Worm (Caenorhabditis elegans): Measurements from ENCODE around the gene hot-9.
"Not testable (repeated sequence)": the region's sequence is repeated elsewhere in the genome, so short reads cannot be mapped to it uniquely, and the experiment has no call there.

The hot-9 gene

ce11 chrIV:5070593-5070992 is 25.3 kb upstream of the hot-9 start, which contains the start of gene C02B10.6:
Gene C02B10.6 (plus strand): TSS chrIV:5070893.
- not testable (repeated sequence) for TF ChIP-seq him-1, W03F9.2, dao-5 (tag; optimal IDR thresholded peaks at IDR 0.05)

ce11 chrIV:5068541-5068940 is 23.3 kb upstream of the hot-9 start, which contains the start of the genes R13H9.6 and rmd-6:
Gene R13H9.6 (minus strand): TSS chrIV:5068641.
Gene rmd-6 (plus strand): TSS chrIV:5068845.
- not testable (repeated sequence) for TF ChIP-seq W03F9.2, dao-5, him-1 (tag; optimal IDR thresholded peaks at IDR 0.05)

ce11 chrIV:5066887-5067286 is 21.6 kb upstream of the hot-9 start, which contains the start of gene ttbk-2.2:
Gene ttbk-2.2 (minus strand): TSS chrIV:5066987.
- not testable (repeated sequence) for TF ChIP-seq dao-5, W03F9.2, him-1 (tag; optimal IDR thresholded peaks at IDR 0.05)

- TF ChIP-seq him-1, dao-5, W03F9.2 (tag; optimal IDR thresholded peaks at IDR 0.05): not testable (repeated sequence)
These were observed 19.7 kb upstream of the hot-9 start, which contains the start of gene msp-53 for ce11 chrIV:5064961-5065360. Gene msp-53 (minus strand): TSS chrIV:5065061.

ce11 chrIV:5063297-5063696 is 18.0 kb upstream of the hot-9 start:
- TF ChIP-seq W03F9.2 (tag; optimal IDR thresholded peaks at IDR 0.05) (no peak), dao-5 (tag; optimal IDR thresholded peaks at IDR 0.05) (no peak), him-1 (tag; optimal IDR thresholded peaks at IDR 0.05) (no peak)

ce11 chrIV:5062278-5062677 is 17.0 kb upstream of the hot-9 start, which contains the start of gene msp-57:
Gene msp-57 (plus strand): TSS chrIV:5062578.
- not testable (repeated sequence) for TF ChIP-seq him-1, dao-5, W03F9.2 (tag; optimal IDR thresholded peaks at IDR 0.05)

ce11 chrIV:5060984-5061383 is 15.7 kb upstream of the hot-9 start, which contains the start of gene C09B9.7:
Gene C09B9.7 (minus strand): TSS chrIV:5061084.
- TF ChIP-seq him-1 (tag; optimal IDR thresholded peaks at IDR 0.05) (no peak), W03F9.2 (tag; optimal IDR thresholded peaks at IDR 0.05) (no peak), dao-5 (tag; optimal IDR thresholded peaks at IDR 0.05) (no peak)

ce11 chrIV:5055964-5056588 is 10.8 kb upstream of the hot-9 start, which contains the start of gene msp-55:
Gene msp-55 (minus strand): TSS chrIV:5056014.
- no peak for TF ChIP-seq dao-5 (tag; optimal IDR thresholded peaks at IDR 0.05)
- no peak for TF ChIP-seq him-1 (tag; optimal IDR thresholded peaks at IDR 0.05)
- TF ChIP-seq W03F9.2 (tag; optimal IDR thresholded peaks at IDR 0.05), result no peak

ce11 chrIV:5054297-5054696 is 9.0 kb upstream of the hot-9 start:
- TF ChIP-seq him-1 (tag; optimal IDR thresholded peaks at IDR 0.05), result no peak
- TF ChIP-seq dao-5 (tag; optimal IDR thresholded peaks at IDR 0.05), result no peak
- no peak for TF ChIP-seq W03F9.2 (tag; optimal IDR thresholded peaks at IDR 0.05)

ce11 chrIV:5038744-5039143 is 6.5 kb downstream of the hot-9 start:
- TF ChIP-seq dao-5 (tag; optimal IDR thresholded peaks at IDR 0.05) (peak; percentile 66), W03F9.2 (tag; optimal IDR thresholded peaks at IDR 0.05) (no peak), him-1 (tag; optimal IDR thresholded peaks at IDR 0.05) (peak; percentile 17)

- TF ChIP-seq dao-5 (tag; optimal IDR thresholded peaks at IDR 0.05) (no peak), him-1 (tag; optimal IDR thresholded peaks at IDR 0.05) (no peak), W03F9.2 (tag; optimal IDR thresholded peaks at IDR 0.05) (no peak)
These were observed 7.8 kb downstream of the hot-9 start, which contains the start of gene C09B9.1 for ce11 chrIV:5037489-5037888. Gene C09B9.1 (plus strand): TSS chrIV:5037789.

- TF ChIP-seq W03F9.2 (tag; optimal IDR thresholded peaks at IDR 0.05) (no peak), him-1 (tag; optimal IDR thresholded peaks at IDR 0.05) (no peak), dao-5 (tag; optimal IDR thresholded peaks at IDR 0.05) (no peak)
These were observed 12.0 kb downstream of the hot-9 start, which contains the start of gene C09B9.4 for ce11 chrIV:5033276-5033675. Gene C09B9.4 (minus strand): TSS chrIV:5033376.

- no peak for TF ChIP-seq him-1 (tag; optimal IDR thresholded peaks at IDR 0.05)
- TF ChIP-seq dao-5 (tag; optimal IDR thresholded peaks at IDR 0.05), result no peak
- no peak for TF ChIP-seq W03F9.2 (tag; optimal IDR thresholded peaks at IDR 0.05)
These were observed 13.9 kb downstream of the hot-9 start for ce11 chrIV:5031346-5031745.

ce11 chrIV:5028978-5029377 is 16.3 kb downstream of the hot-9 start, which contains the start of the genes best-6 and C09B9.2:
Gene best-6 (minus strand): TSS chrIV:5029078.
Gene C09B9.2 (plus strand): TSS chrIV:5029291.
- no peak for TF ChIP-seq W03F9.2 (tag; optimal IDR thresholded peaks at IDR 0.05)
- TF ChIP-seq him-1 (tag; optimal IDR thresholded peaks at IDR 0.05), result no peak
- TF ChIP-seq dao-5 (tag; optimal IDR thresholded peaks at IDR 0.05), result no peak
